Worm (Caenorhabditis elegans) whole organism, early embryonic: Measurements from ENCODE around the gene nhr-257.

Experiments used
- F13C5.2 ChIP-seq: sonication (generic microtip); optimal IDR thresholded peaks from 2 replicates; lab custom pipeline; 2017; ENCODE audit warnings: mild to moderate bottlenecking, missing genetic modification characterization, inconsistent platforms, missing compliant biosample characterization
- ama-1 ChIP-seq: fragments of 150-350 bp; optimal IDR thresholded peaks from 2 replicates; lab custom pipeline; 2014
- pes-1 ChIP-seq: fragments of 200-800 bp; sonication (Bioruptor generic); IDR thresholded peaks from 2 replicates; pipeline ENCODE4 v1.3.6; 2022; ENCODE audit warnings: missing genetic modification reagents, missing genetic modification characterization, missing compliant biosample characterization
- tra-4 ChIP-seq: sonication (generic microtip); optimal IDR thresholded peaks from 2 replicates; lab custom pipeline; 2017; ENCODE audit warnings: missing genetic modification characterization, missing compliant biosample characterization

DNA sequence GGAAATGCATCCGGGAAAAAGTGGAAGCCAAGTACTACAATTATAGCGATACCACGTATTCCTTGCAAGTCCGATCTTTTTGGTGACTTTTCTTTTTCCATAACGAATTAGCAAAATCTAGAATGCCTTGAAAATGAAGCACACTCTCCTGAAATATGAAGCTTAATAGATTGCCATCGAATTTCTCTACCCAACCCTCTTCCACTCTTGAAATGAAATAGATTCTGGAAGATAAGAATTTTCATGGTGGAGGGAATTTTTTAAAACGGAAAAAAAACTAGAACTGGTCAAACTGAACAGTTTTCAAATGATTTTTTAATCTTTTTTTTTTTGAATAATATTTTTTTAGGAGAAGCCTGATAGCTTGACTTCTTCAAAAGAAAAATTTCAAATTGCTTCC, 8.1 kb downstream of the nhr-257 start, which contains the start of gene oac-11:
- no peak for TF ChIP-seq pes-1 (GFP tag; lab: Robert Waterston, UW)
- no peak for TF ChIP-seq ama-1 (lab: Kevin White, UChicago)
- no peak for TF ChIP-seq tra-4
- no peak for TF ChIP-seq F13C5.2
